Fruit fly (Drosophila melanogaster) whole organism, embryonic: ENCODE measurements around the gene CG33552.

ENCODE experiments used
- Blimp-1 ChIP-seq: fragments of 200-800 bp; sonication (Bioruptor generic); optimal IDR thresholded peaks from 3 replicates; lab custom pipeline; 2018; ENCODE audit warnings: missing biosample characterization, missing genetic modification characterization, mild to moderate bottlenecking, moderate library complexity, missing genetic modification reagents
- CG10274 ChIP-seq: fragments of 200-800 bp; sonication (Bioruptor generic); optimal IDR thresholded peaks from 3 replicates; lab custom pipeline; 2017; ENCODE audit warnings: missing biosample characterization, mild to moderate bottlenecking, missing genetic modification characterization
- CG10959 ChIP-seq: fragments of 200-800 bp; sonication (Bioruptor generic); IDR thresholded peaks from 2 replicates; pipeline ENCODE4 v1.3.6; 2022; ENCODE audit warnings: missing biosample characterization, missing genetic modification characterization
- CG15514 ChIP-seq: fragments of 200-800 bp; sonication (Bioruptor generic); optimal IDR thresholded peaks from 3 replicates; lab custom pipeline; 2017; ENCODE audit warnings: missing biosample characterization, missing genetic modification characterization, mild to moderate bottlenecking, moderate library complexity, missing genetic modification reagents
- CG1792 ChIP-seq: fragments of 200-800 bp; sonication (Bioruptor generic); optimal IDR thresholded peaks from 2 replicates; lab custom pipeline; 2016; ENCODE audit warnings: missing biosample characterization, missing genetic modification characterization
- CG18599 ChIP-seq: fragments of 200-800 bp; sonication (Bioruptor generic); optimal IDR thresholded peaks from 3 replicates; lab custom pipeline; 2017; ENCODE audit warnings: missing biosample characterization, missing genetic modification characterization, mild to moderate bottlenecking, moderate library complexity, missing genetic modification reagents
- CG2199 ChIP-seq: fragments of 200-800 bp; sonication (Bioruptor generic); IDR thresholded peaks from 3 replicates; pipeline ENCODE4 v1.3.6; 2022; ENCODE audit warnings: missing biosample characterization, missing genetic modification characterization
- CG2678 ChIP-seq: fragments of 200-800 bp; sonication (Bioruptor generic); optimal IDR thresholded peaks from 3 replicates; lab custom pipeline; 2019; ENCODE audit warnings: missing biosample characterization, mild to moderate bottlenecking, missing genetic modification characterization, moderate library complexity
- CG32532 ChIP-seq: fragments of 200-800 bp; sonication (Bioruptor generic); IDR thresholded peaks from 2 replicates; pipeline ENCODE4 v1.3.6; 2022; ENCODE audit warnings: missing biosample characterization, missing genetic modification characterization
- CG32772 ChIP-seq: fragments of 200-800 bp; sonication (Bioruptor generic); IDR thresholded peaks from 2 replicates; pipeline ENCODE4 v1.3.6; 2022; ENCODE audit warnings: missing biosample characterization, missing genetic modification characterization
- CG6689 ChIP-seq: fragments of 200-800 bp; sonication (Bioruptor generic); IDR thresholded peaks from 2 replicates; pipeline ENCODE4 v1.3.6; 2022; ENCODE audit warnings: missing biosample characterization, missing genetic modification characterization
- CHES-1-like ChIP-seq: fragments of 200-800 bp; sonication (Bioruptor generic); optimal IDR thresholded peaks from 2 replicates; lab custom pipeline; 2016; ENCODE audit warnings: missing biosample characterization, missing genetic modification characterization
- CoRest ChIP-seq: fragments of 200-800 bp; sonication (Bioruptor generic); optimal IDR thresholded peaks from 3 replicates; lab custom pipeline; 2018; ENCODE audit warnings: missing biosample characterization, mild to moderate bottlenecking, missing genetic modification characterization, moderate library complexity
- Dref ChIP-seq: fragments of 200-800 bp; sonication (Bioruptor generic); IDR thresholded peaks from 2 replicates; pipeline ENCODE4 v1.3.6; 2022; ENCODE audit warnings: missing biosample characterization, missing genetic modification characterization
- Drgx ChIP-seq: fragments of 200-800 bp; sonication (Bioruptor generic); IDR thresholded peaks from 2 replicates; pipeline ENCODE4 v1.3.6; 2022; ENCODE audit warnings: missing biosample characterization, missing genetic modification characterization
- Ets65A ChIP-seq: fragments of 200-800 bp; sonication (Bioruptor generic); peaks from one replicate; lab custom pipeline; 2016; ENCODE audit warnings: missing biosample characterization, missing genetic modification characterization
- Fer1 ChIP-seq: fragments of 200-800 bp; sonication (Bioruptor generic); optimal IDR thresholded peaks from 2 replicates; lab custom pipeline; 2017; ENCODE audit warnings: missing biosample characterization, mild to moderate bottlenecking, missing genetic modification characterization
- Fer3 ChIP-seq: fragments of 200-800 bp; sonication (Bioruptor generic); optimal IDR thresholded peaks from 2 replicates; lab custom pipeline; 2018; ENCODE audit warnings: missing biosample characterization, mild to moderate bottlenecking, missing genetic modification characterization, moderate library complexity
- Trl ChIP-seq, 3 experiments: fragments of >200 bp in 2 of 3; fragments of 200-800 bp in 1 of 3; sonication (Bioruptor generic) in 1 of 3; optimal IDR thresholded peaks; 2 replicates in 1 of 3; 3 replicates in 2 of 3; lab custom pipeline; 2016 to 2017; ENCODE audit warnings: missing biosample characterization in 1 of 3, missing genetic modification characterization in 1 of 3
- Xrp1 ChIP-seq: fragments of 200-800 bp; sonication (Bioruptor generic); IDR thresholded peaks from 2 replicates; pipeline ENCODE4 v1.3.6; 2022; ENCODE audit warnings: missing biosample characterization, missing genetic modification characterization
- amos ChIP-seq: fragments of 200-800 bp; sonication (Bioruptor generic); IDR thresholded peaks from 2 replicates; pipeline ENCODE4 v1.3.6; 2022; ENCODE audit warnings: missing biosample characterization, missing genetic modification characterization; ENCODE audit not compliant: partially characterized antibody
- chinmo ChIP-seq: fragments of 200-800 bp; sonication (Bioruptor generic); IDR thresholded peaks from 4 replicates; pipeline ENCODE4 v1.3.6; 2022; ENCODE audit warnings: missing biosample characterization, missing genetic modification characterization; ENCODE audit not compliant: partially characterized antibody
- crol ChIP-seq: fragments of 200-800 bp; sonication (Bioruptor generic); IDR thresholded peaks from 2 replicates; pipeline ENCODE4 v1.3.6; 2022; ENCODE audit warnings: missing biosample characterization, missing genetic modification characterization
- fd96Cb ChIP-seq: fragments of 200-800 bp; sonication (Bioruptor generic); optimal IDR thresholded peaks from 2 replicates; lab custom pipeline; 2018; ENCODE audit warnings: missing biosample characterization, mild to moderate bottlenecking, missing genetic modification characterization, moderate library complexity
- nerfin-1 ChIP-seq: fragments of 200-800 bp; sonication (Bioruptor generic); optimal IDR thresholded peaks from 3 replicates; lab custom pipeline; 2019; ENCODE audit warnings: missing biosample characterization, mild to moderate bottlenecking, missing genetic modification characterization, moderate library complexity
- otp ChIP-seq: fragments of 200-800 bp; sonication (Bioruptor generic); IDR thresholded peaks from 3 replicates; pipeline ENCODE4, ENCODE4 v1.3.6; 2022; ENCODE audit warnings: missing biosample characterization, missing genetic modification characterization
- peb ChIP-seq: fragments of 200-800 bp; sonication (Bioruptor generic); IDR thresholded peaks from 2 replicates; pipeline ENCODE4 v1.3.6; 2022; ENCODE audit warnings: missing biosample characterization, missing genetic modification characterization
- pzg ChIP-seq: fragments of 200-800 bp; sonication (Bioruptor generic); optimal IDR thresholded peaks from 3 replicates; lab custom pipeline; 2018; ENCODE audit warnings: missing biosample characterization, mild to moderate bottlenecking, missing genetic modification characterization, moderate library complexity
- sens ChIP-seq: fragments of 200-800 bp; sonication (Bioruptor generic); peaks from one replicate; lab custom pipeline; 2016; ENCODE audit warnings: missing biosample characterization, missing genetic modification characterization
- sqz ChIP-seq: fragments of 200-800 bp; sonication (Bioruptor generic); optimal IDR thresholded peaks from 3 replicates; lab custom pipeline; 2018; ENCODE audit warnings: missing biosample characterization, mild to moderate bottlenecking, missing genetic modification characterization
- tap ChIP-seq: fragments of 200-800 bp; optimal IDR thresholded peaks from 3 replicates; lab custom pipeline; 2019; ENCODE audit warnings: missing biosample characterization, mild to moderate bottlenecking, missing genetic modification characterization, moderate library complexity
- tna ChIP-seq: fragments of 200-800 bp; sonication (Bioruptor generic); IDR thresholded peaks from 2 replicates; pipeline ENCODE4 v1.3.6; 2022; ENCODE audit warnings: missing biosample characterization, missing genetic modification characterization; ENCODE audit not compliant: partially characterized antibody
- twi ChIP-seq: fragments of 200-800 bp; optimal IDR thresholded peaks from 2 replicates; lab custom pipeline; 2019; ENCODE audit warnings: missing biosample characterization, mild to moderate bottlenecking, missing genetic modification characterization, moderate library complexity

The CG33552 gene

dm6 chr2L:16716771-16717170 lies 34.5 kb downstream of the CG33552 start (continued):
- peak; percentile 49; the same call in 1 of the 2 replicates for TF ChIP-seq CG6689 (GFP tag; lab: Robert Waterston, UW)
- peak; percentile 70 for TF ChIP-seq CG2678 (tag; lab: Kevin White, UChicago)
- peak; percentile 28 for TF ChIP-seq CG15514 (GFP tag; lab: Kevin White, UChicago)
- TF ChIP-seq Blimp-1 (GFP tag; lab: Kevin White, UChicago), result peak; percentile 56
- TF ChIP-seq Drgx (GFP tag; lab: Robert Waterston, UW), result 0 out of 2 replicates have a peak, but pooled peaks have one; percentile 8
- TF ChIP-seq fd96Cb (tag; lab: Kevin White, UChicago), result peak; percentile 16
- peak; percentile 72 for TF ChIP-seq CG18599 (GFP tag; lab: Kevin White, UChicago)
- peak; percentile 39; the same call in 1 of the 2 replicates for TF ChIP-seq Xrp1 (GFP tag; lab: Robert Waterston, UW)
- no peak for TF ChIP-seq CG1792 (GFP tag; lab: Kevin White, UChicago)
- TF ChIP-seq Fer1 (GFP tag; lab: Kevin White, UChicago), result peak; percentile 34
- peak; percentile 21; the same call in 1 of the 2 replicates for TF ChIP-seq CG32532
- no peak for TF ChIP-seq amos
- no peak for TF ChIP-seq pzg (GFP tag; lab: Kevin White, UChicago)
- peak; percentile 54 for TF ChIP-seq tap (tag; lab: Kevin White, UChicago)
- TF ChIP-seq Dref (GFP tag; lab: Robert Waterston, UW), result no peak
- TF ChIP-seq, all 482 proteins: peak for 41

DNA sequence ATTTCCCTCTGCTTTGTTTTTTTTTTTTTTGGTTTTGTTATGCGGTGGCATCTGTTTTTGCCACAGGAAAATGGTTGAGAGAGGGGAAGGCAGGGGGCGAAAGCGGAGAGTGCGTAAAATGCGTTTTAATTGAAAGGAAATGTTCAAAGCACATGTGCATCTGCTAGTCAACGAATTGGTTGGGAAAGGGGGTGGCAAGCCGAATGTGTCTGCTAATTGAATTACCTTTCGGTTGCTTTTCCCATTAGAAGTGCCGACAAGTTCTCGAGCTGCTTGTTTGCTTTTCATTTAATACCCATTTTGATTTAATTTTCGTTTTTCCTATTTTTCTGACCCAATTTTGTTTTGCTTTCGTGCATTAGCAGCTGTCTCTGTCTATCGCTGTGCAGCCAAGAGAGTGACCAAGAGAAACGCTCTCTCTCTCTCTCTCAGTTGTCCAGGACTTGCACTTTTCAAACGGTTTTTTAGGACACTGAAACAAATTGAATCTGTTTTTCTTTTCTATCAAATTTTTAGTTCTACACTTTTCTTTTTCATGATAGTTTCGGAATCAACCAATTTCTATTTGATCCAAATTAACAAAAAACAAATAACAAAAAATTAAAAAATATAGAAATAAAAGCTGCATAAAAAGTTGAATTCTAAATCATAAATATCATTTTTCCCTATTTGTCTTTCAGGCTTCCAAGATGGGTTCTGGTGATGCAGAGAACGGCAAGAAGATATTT lies 36.3 kb downstream of the CG33552 start:
- TF ChIP-seq CG32772 (GFP tag; lab: Robert Waterston, UW) (0 out of 2 replicates have a peak, but pooled peaks have one; percentile 13), sens (GFP tag; lab: Kevin White, UChicago) (peak; percentile 37), otp (GFP tag; lab: Robert Waterston, UW) (peak; percentile 55; the same call in 1 of the 3 replicates), crol (GFP tag; lab: Robert Waterston, UW) (peak; percentile 71), twi (tag; lab: Kevin White, UChicago) (peak; percentile 24), CG10274 (GFP tag; lab: Kevin White, UChicago) (no peak), CG2199 (GFP tag; lab: Robert Waterston, UW) (0 out of 3 replicates have a peak, but pooled peaks have one; percentile 13), CHES-1-like (GFP tag; lab: Kevin White, UChicago) (no peak), CoRest (tag; lab: Kevin White, UChicago) (no peak), Trl (optimal IDR thresholded peaks at IDR 0.05; lab: Kevin White, UChicago) (peak; percentile 45 to 64), Trl (GFP tag; optimal IDR thresholded peaks at IDR 0.05; lab: Kevin White, UChicago) (no peak), CG10959 (GFP tag; lab: Robert Waterston, UW) (0 out of 2 replicates have a peak, but pooled peaks have one; percentile 17), sqz (peak; percentile 16), Xrp1 (GFP tag; lab: Robert Waterston, UW) (peak; percentile 31; the same call in 1 of the 2 replicates), Fer3 (no peak), peb (GFP tag; lab: Robert Waterston, UW) (no peak), Fer1 (GFP tag; lab: Kevin White, UChicago) (no peak), tna (GFP tag; lab: Robert Waterston, UW) (peak; percentile 26; the same call in 1 of the 2 replicates), chinmo (0 out of 4 replicates have a peak, but pooled peaks have one; percentile 8), nerfin-1 (tag; lab: Kevin White, UChicago) (peak; percentile 37), Ets65A (GFP tag; lab: Kevin White, UChicago) (peak; percentile 54)
